Worm (Caenorhabditis elegans): ENCODE results near the gene num-1.

The num-1 gene

ce11 chrV:20832554-20832963, 2.9 kb downstream of the num-1 start (continued):
- no peak for TF ChIP-seq duxl-1 (tag; optimal IDR thresholded peaks at IDR 0.05; ENCODE audit: poor library complexity)

- TF ChIP-seq F26F4.8 (GFP tag; conservative IDR thresholded peaks at IDR 0.05) (no peak), aha-1 (tag) (peak; percentile 43), lsy-2 (tag; optimal IDR thresholded peaks at IDR 0.05) (peak in 1 of 2 experiments; percentile 23), ztf-7 (tag; optimal IDR thresholded peaks at IDR 0.05) (no peak), hlh-30 (tag; optimal IDR thresholded peaks at IDR 0.05; ENCODE audit: insufficient read depth) (peak; percentile 23), mes-2 (tag; optimal IDR thresholded peaks at IDR 0.05; ENCODE audit: poor library complexity, severe bottlenecking) (peak; percentile 55), daf-12 (tag; optimal IDR thresholded peaks at IDR 0.05) (no peak), daf-16 (GFP tag; optimal IDR thresholded peaks at IDR 0.05) (no peak), daf-16 (tag; optimal IDR thresholded peaks at IDR 0.05) (peak; percentile 0), lin-38 (GFP tag; IDR thresholded peaks at IDR 0.05) (peak; percentile 63), mep-1 (tag; optimal IDR thresholded peaks at IDR 0.05) (peak; percentile 11), nhr-6 (tag; optimal IDR thresholded peaks at IDR 0.05) (peak; percentile 3)
Measured at ce11 chrV:20837765-20838164, 8.2 kb downstream of the num-1 start, which contains the start of gene mrps-12. Gene mrps-12, plus strand, starts transcription at chrV:20838080.

- no peak for TF ChIP-seq fkh-10 (GFP tag; optimal IDR thresholded peaks at IDR 0.05)
- no peak for TF ChIP-seq F49E8.2 (tag; optimal IDR thresholded peaks at IDR 0.05; ENCODE audit: borderline replicate concordance)
- no peak for TF ChIP-seq F26F4.8 (GFP tag; conservative IDR thresholded peaks at IDR 0.05)
- no peak for TF ChIP-seq hmg-1.1 (GFP tag; IDR thresholded peaks at IDR 0.05)
- no peak for TF ChIP-seq mxl-2 (GFP tag; conservative IDR thresholded peaks at IDR 0.05)
- no peak for TF ChIP-seq dmd-6 (GFP tag; IDR thresholded peaks at IDR 0.05)
- TF ChIP-seq daf-12 (tag; optimal IDR thresholded peaks at IDR 0.05) = no peak
- TF ChIP-seq ceh-32 (tag; optimal IDR thresholded peaks at IDR 0.05; ENCODE audit: poor library complexity) = no peak
- no peak for TF ChIP-seq T20F7.1 (GFP tag; optimal IDR thresholded peaks at IDR 0.05)
- no peak for TF ChIP-seq ztf-11 (tag; optimal IDR thresholded peaks at IDR 0.05)
- TF ChIP-seq nhr-77 (tag; optimal IDR thresholded peaks at IDR 0.05) = no peak
- TF ChIP-seq zag-1 (tag; optimal IDR thresholded peaks at IDR 0.05) = no peak
- TF ChIP-seq unc-39 (tag; optimal IDR thresholded peaks at IDR 0.05) = no peak
- TF ChIP-seq F37D6.2 (tag; optimal IDR thresholded peaks at IDR 0.05) = no peak
- TF ChIP-seq mes-2 (tag; optimal IDR thresholded peaks at IDR 0.05; ENCODE audit: poor library complexity, severe bottlenecking) = no peak
- TF ChIP-seq lsy-2 (tag; optimal IDR thresholded peaks at IDR 0.05) = no peak
Measured at ce11 chrV:20838565-20838964, 9.0 kb downstream of the num-1 start, which contains the start of gene exos-7. Gene exos-7, plus strand, starts transcription at chrV:20838865.

ce11 chrV:20841484-20841883, 11.9 kb downstream of the num-1 start:
- no peak for TF ChIP-seq Y48G9A.11 (GFP tag; IDR thresholded peaks at IDR 0.05)
- TF ChIP-seq Y105C5A.15 (GFP tag; IDR thresholded peaks at IDR 0.05) = no peak
- TF ChIP-seq zfp-3 (GFP tag; conservative IDR thresholded peaks at IDR 0.05) = no peak

ce11 chrV:20845524-20846208, 16.1 kb downstream of the num-1 start, which contains the start of the genes F31D4.2 and fkb-6:
Gene F31D4.2, minus strand, starts transcription at chrV:20845546.
Gene fkb-6, plus strand, starts transcription at chrV:20846158.
- TF ChIP-seq egl-43 (GFP tag; IDR thresholded peaks at IDR 0.05) (peak; percentile 39; the same call in 1 of the 2 replicates), lin-38 (GFP tag; IDR thresholded peaks at IDR 0.05) (peak; percentile 75), T26A8.4 (GFP tag; IDR thresholded peaks at IDR 0.05) (peak; percentile 72), ceh-28 (tag; optimal IDR thresholded peaks at IDR 0.05) (peak; percentile 22), gei-8 (GFP tag; optimal IDR thresholded peaks at IDR 0.05) (no peak), hmg-1.1 (GFP tag; IDR thresholded peaks at IDR 0.05) (peak; percentile 61; the same call in 1 of the 2 replicates), dpl-1 (GFP tag; optimal IDR thresholded peaks at IDR 0.05) (peak; percentile 71), pha-4 (GFP tag; IDR thresholded peaks at IDR 0.05) (no peak), pha-4 (tag; optimal IDR thresholded peaks at IDR 0.05) (peak; percentile 47), unc-62 (GFP tag; optimal IDR thresholded peaks at IDR 0.05 in 1 of 2) (peak in 1 of 2 experiments; percentile 99), unc-62 (tag; optimal IDR thresholded peaks at IDR 0.05) (no peak), dve-1 (tag; optimal IDR thresholded peaks at IDR 0.05; ENCODE audit: insufficient read depth) (peak; percentile 75), egl-27 (tag; optimal IDR thresholded peaks at IDR 0.05) (no peak), daf-16 (GFP tag; optimal IDR thresholded peaks at IDR 0.05) (peak in 1 of 2 experiments; percentile 3), daf-16 (tag; optimal IDR thresholded peaks at IDR 0.05) (peak; percentile 38), snpc-1.2 (GFP tag; IDR thresholded peaks at IDR 0.05) (0 out of 2 replicates have a peak, but pooled peaks have one; percentile 43), nhr-28 (tag; optimal IDR thresholded peaks at IDR 0.05) (peak; percentile 61), F37D6.2 (tag; optimal IDR thresholded peaks at IDR 0.05) (peak; percentile 11), hlh-11 (tag; optimal IDR thresholded peaks at IDR 0.05) (peak; percentile 58), mep-1 (tag; optimal IDR thresholded peaks at IDR 0.05) (peak; percentile 68)
